Fruit fly (Drosophila melanogaster): ENCODE results near the gene CG4860.

CG4860 gene

DNA sequence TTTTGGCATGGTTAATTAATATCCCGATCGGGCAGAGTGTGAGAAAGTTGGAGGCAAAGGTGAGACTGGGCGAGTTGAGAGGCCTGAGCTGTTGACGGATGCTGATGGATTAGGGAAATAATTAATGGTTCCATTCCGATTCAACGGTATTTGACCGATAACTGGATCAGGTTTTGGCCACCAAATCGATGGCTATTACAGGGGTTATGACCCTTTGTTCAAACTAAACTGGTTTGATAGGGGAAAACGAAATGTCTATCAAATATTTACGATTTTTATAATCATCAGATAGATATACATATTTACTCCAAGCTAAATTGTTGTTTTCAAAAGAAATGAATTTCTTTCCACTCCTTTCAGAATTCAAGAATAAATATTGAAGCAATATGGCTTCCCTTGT, 37.2 kb upstream of the CG4860 start, which contains the start of the genes CG44037 and svp:
CG44037 (plus strand) TSS at position 301 of the 400 bp plus-strand sequence.
svp (plus strand) TSS at position 301 of the 400 bp plus-strand sequence.
- TF ChIP-seq fd96Ca (GFP tag; IDR thresholded peaks at IDR 0.05) (no peak), Pif1B (GFP tag; optimal IDR thresholded peaks at IDR 0.05) (no peak), CG34367 (tag; optimal IDR thresholded peaks at IDR 0.05) (no peak)

DNA sequence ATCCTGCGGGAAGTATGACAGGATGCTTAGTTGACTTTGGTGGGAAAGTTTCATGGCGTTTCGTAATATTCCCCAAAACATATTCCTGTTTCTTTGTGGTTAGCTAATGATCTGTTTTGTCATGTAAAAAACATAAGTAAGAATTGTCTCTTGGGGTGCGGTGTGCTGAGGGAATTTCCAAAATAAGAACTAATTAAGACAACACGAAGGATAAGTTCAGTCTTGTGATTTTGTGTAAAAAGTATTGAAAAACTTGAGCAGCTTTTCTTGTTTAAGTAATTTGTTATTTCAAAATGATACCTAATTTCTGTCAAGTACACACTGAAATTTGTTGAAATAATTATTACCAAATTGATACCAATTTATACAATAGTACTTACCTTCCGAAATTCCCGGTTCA, 32.6 kb upstream of the CG4860 start, which contains the start of gene CG3942:
CG3942 (plus strand) TSS at position 301 of the 400 bp plus-strand sequence.
- TF ChIP-seq CG8301 (tag; optimal IDR thresholded peaks at IDR 0.05), result no peak
- TF ChIP-seq CG10348 (GFP tag; IDR thresholded peaks at IDR 0.05), result no peak
- TF ChIP-seq CG9948 (tag; optimal IDR thresholded peaks at IDR 0.05), result no peak
- TF ChIP-seq Pif1A (GFP tag; optimal IDR thresholded peaks at IDR 0.05), result no peak
- TF ChIP-seq CG34367 (tag; optimal IDR thresholded peaks at IDR 0.05), result no peak

DNA sequence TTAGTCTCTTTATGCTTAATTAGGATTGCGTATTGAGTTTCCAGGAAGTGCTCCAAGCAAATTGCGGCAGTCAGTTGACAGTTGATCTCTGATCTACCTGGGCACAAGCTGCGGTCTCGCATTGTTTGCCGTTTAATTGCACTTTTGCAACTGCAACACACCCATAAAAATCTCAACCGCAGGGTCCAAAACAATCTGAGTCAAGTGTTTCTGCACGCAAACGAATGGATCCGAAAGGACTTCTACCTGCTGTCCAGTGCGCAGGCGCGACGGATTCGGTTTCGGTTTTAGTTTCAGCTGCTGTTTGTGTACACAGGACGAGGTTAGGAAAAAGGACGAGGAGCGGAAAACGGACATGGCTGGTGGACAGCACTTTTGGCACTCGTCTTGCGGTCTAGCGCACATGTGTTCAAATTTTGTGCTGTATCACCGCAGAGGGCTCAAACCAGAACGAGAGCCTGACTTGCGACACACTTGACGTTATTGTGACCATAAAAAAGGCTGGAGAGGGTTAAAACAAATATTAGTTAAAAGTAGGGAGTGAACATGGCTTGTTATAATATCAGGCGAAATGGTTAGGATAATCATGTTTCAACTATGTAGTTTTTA, 31.3 kb upstream of the CG4860 start:
- TF ChIP-seq Snoo (tag; optimal IDR thresholded peaks at IDR 0.05), result no peak
- TF ChIP-seq CG15710 (tag; optimal IDR thresholded peaks at IDR 0.05), result no peak
- TF ChIP-seq CG14655 (GFP tag; optimal IDR thresholded peaks at IDR 0.05), result no peak
- no peak for TF ChIP-seq rn (GFP tag; IDR thresholded peaks at IDR 0.05)
- TF ChIP-seq CG4496 (GFP tag; IDR thresholded peaks at IDR 0.05), result no peak
- no peak for TF ChIP-seq D1 (tag; optimal IDR thresholded peaks at IDR 0.05)
- no peak for TF ChIP-seq CG13204 (GFP tag; optimal IDR thresholded peaks at IDR 0.05)
- no peak for TF ChIP-seq Pif1B (GFP tag; optimal IDR thresholded peaks at IDR 0.05)
- TF ChIP-seq CG9948 (tag; optimal IDR thresholded peaks at IDR 0.05), result no peak
- TF ChIP-seq EcR (GFP tag; optimal IDR thresholded peaks at IDR 0.05), result no peak
- TF ChIP-seq CG12605 (GFP tag; IDR thresholded peaks at IDR 0.05), result no peak
- TF ChIP-seq CG8159 (tag; optimal IDR thresholded peaks at IDR 0.05), result no peak
- no peak for TF ChIP-seq Ets98B (GFP tag; IDR thresholded peaks at IDR 0.05)
- no peak for TF ChIP-seq fd96Ca (GFP tag; IDR thresholded peaks at IDR 0.05)
- no peak for TF ChIP-seq CG34367 (tag; optimal IDR thresholded peaks at IDR 0.05)
- no peak for TF ChIP-seq CG17806 (tag; optimal IDR thresholded peaks at IDR 0.05)

DNA sequence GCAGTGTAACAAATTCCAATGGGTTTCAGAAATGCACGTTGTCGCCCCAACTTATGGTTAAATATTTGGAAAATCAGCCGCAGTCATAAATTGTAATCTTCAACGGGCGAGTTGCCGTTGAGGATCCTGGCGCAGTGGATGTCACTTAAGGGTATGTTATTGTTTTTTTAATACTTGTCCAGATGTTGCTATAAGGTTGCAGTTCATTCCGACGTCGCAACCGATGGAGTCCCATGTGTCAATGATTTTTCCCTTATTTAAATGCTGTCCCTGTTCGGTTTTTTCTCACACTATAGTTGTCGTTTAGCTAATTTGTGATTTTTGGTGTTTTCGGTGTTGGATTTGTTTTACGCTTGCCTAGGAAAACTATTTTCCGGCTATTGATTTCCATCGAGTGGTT, 30.3 kb upstream of the CG4860 start:
- no peak for TF ChIP-seq CG8159 (tag; optimal IDR thresholded peaks at IDR 0.05)
- no peak for TF ChIP-seq fd96Ca (GFP tag; IDR thresholded peaks at IDR 0.05)
- no peak for TF ChIP-seq CG12605 (GFP tag; IDR thresholded peaks at IDR 0.05)
- no peak for TF ChIP-seq Snoo (tag; optimal IDR thresholded peaks at IDR 0.05)
- TF ChIP-seq CG17806 (tag; optimal IDR thresholded peaks at IDR 0.05), result no peak
- TF ChIP-seq EcR (GFP tag; optimal IDR thresholded peaks at IDR 0.05), result no peak
- no peak for TF ChIP-seq CG32121 (GFP tag; IDR thresholded peaks at IDR 0.05)
- no peak for TF ChIP-seq CG4496 (GFP tag; IDR thresholded peaks at IDR 0.05)
- no peak for TF ChIP-seq Ets98B (GFP tag; IDR thresholded peaks at IDR 0.05)
- no peak for TF ChIP-seq CG10348 (GFP tag; IDR thresholded peaks at IDR 0.05)
- no peak for TF ChIP-seq CG15710 (tag; optimal IDR thresholded peaks at IDR 0.05)
- TF ChIP-seq CG13204 (GFP tag; optimal IDR thresholded peaks at IDR 0.05), result no peak
- TF ChIP-seq gl (tag; optimal IDR thresholded peaks at IDR 0.05), result no peak
- no peak for TF ChIP-seq Pif1B (GFP tag; optimal IDR thresholded peaks at IDR 0.05)
- TF ChIP-seq rn (GFP tag; IDR thresholded peaks at IDR 0.05), result no peak
- TF ChIP-seq CG9948 (tag; optimal IDR thresholded peaks at IDR 0.05), result no peak
- TF ChIP-seq CG8301 (tag; optimal IDR thresholded peaks at IDR 0.05), result no peak
- TF ChIP-seq Pif1A (GFP tag; optimal IDR thresholded peaks at IDR 0.05), result no peak
- no peak for TF ChIP-seq D1 (tag; optimal IDR thresholded peaks at IDR 0.05)
- TF ChIP-seq CG34367 (tag; optimal IDR thresholded peaks at IDR 0.05), result no peak

DNA sequence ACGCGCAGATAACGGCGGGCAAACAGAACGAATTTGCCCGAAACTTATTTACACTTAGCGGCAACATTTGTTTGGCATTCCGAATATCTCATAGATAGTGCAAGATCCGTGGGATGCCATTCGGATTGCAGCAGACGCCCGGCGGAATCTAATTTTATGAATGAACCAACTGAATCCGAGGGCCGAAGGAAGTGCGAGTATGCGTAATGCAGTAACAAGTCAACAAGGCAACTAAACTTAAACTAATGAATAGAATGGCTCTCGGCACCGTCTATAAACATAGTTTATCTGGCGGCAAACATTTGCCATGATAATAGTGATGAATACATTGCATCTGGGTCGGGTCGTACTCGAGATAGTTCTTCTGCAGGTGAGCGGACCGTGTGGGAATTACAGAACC, 28.9 kb upstream of the CG4860 start:
- TF ChIP-seq Pif1B (GFP tag; optimal IDR thresholded peaks at IDR 0.05) (no peak), CG34367 (tag; optimal IDR thresholded peaks at IDR 0.05) (no peak), Ets98B (GFP tag; IDR thresholded peaks at IDR 0.05) (no peak), Pif1A (GFP tag; optimal IDR thresholded peaks at IDR 0.05) (no peak), rn (GFP tag; IDR thresholded peaks at IDR 0.05) (no peak), CG4496 (GFP tag; IDR thresholded peaks at IDR 0.05) (no peak), CG9948 (tag; optimal IDR thresholded peaks at IDR 0.05) (no peak), CG13204 (GFP tag; optimal IDR thresholded peaks at IDR 0.05) (no peak), CG10348 (GFP tag; IDR thresholded peaks at IDR 0.05) (no peak), Snoo (tag; optimal IDR thresholded peaks at IDR 0.05) (no peak), CG17806 (tag; optimal IDR thresholded peaks at IDR 0.05) (no peak), gl (tag; optimal IDR thresholded peaks at IDR 0.05) (no peak), CG32121 (GFP tag; IDR thresholded peaks at IDR 0.05) (no peak), CG15710 (tag; optimal IDR thresholded peaks at IDR 0.05) (no peak)

DNA sequence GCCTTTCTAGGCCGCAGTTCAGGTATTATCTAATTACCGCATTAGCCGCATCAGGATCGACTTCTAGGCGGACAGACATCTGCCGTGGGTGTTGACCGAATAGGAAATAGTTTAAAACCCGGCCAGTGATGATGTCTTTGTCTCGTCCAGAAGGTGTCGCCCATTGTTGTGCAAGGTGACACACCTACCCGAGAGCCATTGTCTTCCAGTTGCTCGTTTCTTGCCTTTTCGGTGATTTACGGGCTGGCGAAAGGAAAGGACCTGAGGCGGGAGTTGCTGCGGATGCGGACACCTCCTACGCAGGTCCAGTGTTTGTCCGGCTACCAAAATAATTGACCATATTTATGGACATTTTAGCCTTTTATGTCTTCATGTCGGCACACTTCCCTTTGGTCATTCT, 27.0 kb upstream of the CG4860 start:
- TF ChIP-seq CG14655 (GFP tag; optimal IDR thresholded peaks at IDR 0.05) (no peak), CG15710 (tag; optimal IDR thresholded peaks at IDR 0.05) (no peak), CG34367 (tag; optimal IDR thresholded peaks at IDR 0.05) (no peak), gl (tag; optimal IDR thresholded peaks at IDR 0.05) (no peak), Pif1A (GFP tag; optimal IDR thresholded peaks at IDR 0.05) (no peak), CG12605 (GFP tag; IDR thresholded peaks at IDR 0.05) (no peak), EcR (GFP tag; optimal IDR thresholded peaks at IDR 0.05) (no peak), CG9948 (tag; optimal IDR thresholded peaks at IDR 0.05) (no peak), Pif1B (GFP tag; optimal IDR thresholded peaks at IDR 0.05) (no peak)

Measured in whole organism, pupa.